Fruit fly (Drosophila melanogaster): ENCODE results near the gene CG6005.

dm6 chr3R:19059285-19059684, 35.5 kb upstream of the CG6005 start:
- TF ChIP-seq CTCF (optimal IDR thresholded peaks at IDR 0.05) = no peak
- no peak for TF ChIP-seq CG8478 (optimal IDR thresholded peaks at IDR 0.05)

All from S2 (cell line).